Worm (Caenorhabditis elegans) whole organism, dauer: Measurements from ENCODE around the gene D2023.3.

Source experiments
- unc-62 ChIP-seq: sonication (generic microtip); optimal IDR thresholded peaks from 2 replicates; lab custom pipeline; 2017; ENCODE audit warnings: missing biosample characterization, missing genetic modification reagents, missing genetic modification characterization

Gene D2023.3

ce11 chrV:11811921-11812320 lies at the start of gene D2023.3:
TSS of gene D2023.3 (minus strand) at chrV:11812021.
- TF ChIP-seq unc-62 (GFP tag; lab: Kevin White, UChicago), result no peak

- no peak for TF ChIP-seq unc-62 (GFP tag; lab: Kevin White, UChicago)
These were observed 48.6 kb upstream of the D2023.3 start, which contains the start of gene R13H4.5 for ce11 chrV:11860375-11860774. TSS of gene R13H4.5 (plus strand) at chrV:11860675.

- TF ChIP-seq unc-62 (GFP tag; lab: Kevin White, UChicago), result no peak
These were observed 47.4 kb upstream of the D2023.3 start for ce11 chrV:11859082-11859858.

- TF ChIP-seq unc-62 (GFP tag; lab: Kevin White, UChicago), result no peak
These were observed 46.5 kb upstream of the D2023.3 start for ce11 chrV:11858299-11858698.

ce11 chrV:11857756-11858155 lies 45.9 kb upstream of the D2023.3 start:
- TF ChIP-seq unc-62 (GFP tag; lab: Kevin White, UChicago), result no peak

- TF ChIP-seq unc-62 (GFP tag; lab: Kevin White, UChicago), result no peak
These were observed 44.2 kb upstream of the D2023.3 start for ce11 chrV:11856022-11856421.

- no peak for TF ChIP-seq unc-62 (GFP tag; lab: Kevin White, UChicago)
These were observed 43.1 kb upstream of the D2023.3 start for ce11 chrV:11854905-11855304.

- no peak for TF ChIP-seq unc-62 (GFP tag; lab: Kevin White, UChicago)
These were observed 41.9 kb upstream of the D2023.3 start for ce11 chrV:11853723-11854122.

- no peak for TF ChIP-seq unc-62 (GFP tag; lab: Kevin White, UChicago)
These were observed 40.5 kb upstream of the D2023.3 start for ce11 chrV:11852305-11852704.

- no peak for TF ChIP-seq unc-62 (GFP tag; lab: Kevin White, UChicago)
These were observed 37.6 kb upstream of the D2023.3 start for ce11 chrV:11849408-11849807.

- TF ChIP-seq unc-62 (GFP tag; lab: Kevin White, UChicago), result no peak
These were observed 35.1 kb upstream of the D2023.3 start for ce11 chrV:11846969-11847368.

- no peak for TF ChIP-seq unc-62 (GFP tag; lab: Kevin White, UChicago)
These were observed 33.7 kb upstream of the D2023.3 start, which contains the start of gene hmp-1 for ce11 chrV:11845492-11845891. TSS of gene hmp-1 (plus strand) at chrV:11845871.

ce11 chrV:11844828-11845227 lies 33.0 kb upstream of the D2023.3 start:
- no peak for TF ChIP-seq unc-62 (GFP tag; lab: Kevin White, UChicago)

ce11 chrV:11843678-11844366 lies 32.0 kb upstream of the D2023.3 start, which contains the start of gene nphp-4:
TSS of gene nphp-4 (minus strand) at chrV:11843728.
- TF ChIP-seq unc-62 (GFP tag; lab: Kevin White, UChicago), result no peak

- TF ChIP-seq unc-62 (GFP tag; lab: Kevin White, UChicago), result no peak
These were observed 27.4 kb upstream of the D2023.3 start, which contains the start of gene idpb-5 for ce11 chrV:11839220-11839619. TSS of gene idpb-5 (plus strand) at chrV:11839520.

ce11 chrV:11836073-11836472 lies 24.3 kb upstream of the D2023.3 start, which contains the start of gene R13H4.2:
TSS of gene R13H4.2 (plus strand) at chrV:11836391.
- no peak for TF ChIP-seq unc-62 (GFP tag; lab: Kevin White, UChicago)
